Fruit fly (Drosophila melanogaster) whole organism, embryonic: ENCODE measurements around the gene Rpn1.
A peak's percentile ranks its signal among the peaks of the same experiment; 100 is the strongest.

Source experiments
- ATbp ChIP-seq: fragments of 200-800 bp; sonication (Bioruptor generic); optimal IDR thresholded peaks from 2 replicates; lab custom pipeline; 2017; ENCODE audit warnings: missing biosample characterization, mild to moderate bottlenecking, missing genetic modification characterization, missing genetic modification reagents
- Atf-2 ChIP-seq: fragments of 200-800 bp; sonication (Bioruptor generic); optimal IDR thresholded peaks from 2 replicates; lab custom pipeline; 2016; ENCODE audit warnings: missing biosample characterization, missing genetic modification characterization
- Awh ChIP-seq: fragments of 200-800 bp; sonication (Bioruptor generic); IDR thresholded peaks from 2 replicates; pipeline ENCODE4, ENCODE4 v1.3.6; 2022; ENCODE audit warnings: missing biosample characterization, missing genetic modification characterization
- Bteb2 ChIP-seq: fragments of 200-800 bp; sonication (Bioruptor generic); optimal IDR thresholded peaks from 2 replicates; lab custom pipeline; 2016; ENCODE audit warnings: missing biosample characterization, missing genetic modification characterization
- CG10543 ChIP-seq: fragments of 200-800 bp; sonication (Bioruptor generic); optimal IDR thresholded peaks from 3 replicates; lab custom pipeline; 2017; ENCODE audit warnings: missing biosample characterization, mild to moderate bottlenecking, missing genetic modification characterization, moderate library complexity
- CG13624 ChIP-seq: fragments of 200-800 bp; sonication (Bioruptor generic); optimal IDR thresholded peaks from 2 replicates; lab custom pipeline; 2016; ENCODE audit warnings: missing biosample characterization, missing genetic modification characterization
- CG15269 ChIP-seq: fragments of 200-800 bp; sonication (Bioruptor generic); optimal IDR thresholded peaks from 2 replicates; lab custom pipeline; 2018; ENCODE audit warnings: missing biosample characterization, mild to moderate bottlenecking, missing genetic modification characterization, moderate library complexity
- CG1529 ChIP-seq: fragments of 200-800 bp; sonication (Bioruptor generic); optimal IDR thresholded peaks from 3 replicates; lab custom pipeline; 2018; ENCODE audit warnings: missing biosample characterization, missing genetic modification characterization
- CG15696 ChIP-seq: fragments of 200-800 bp; sonication (Bioruptor generic); optimal IDR thresholded peaks from 2 replicates; lab custom pipeline; 2019; ENCODE audit warnings: missing biosample characterization, mild to moderate bottlenecking, missing genetic modification characterization, moderate library complexity
- CG17328 ChIP-seq: fragments of 200-800 bp; sonication (Bioruptor generic); IDR thresholded peaks from 2 replicates; pipeline ENCODE4 v1.3.6; 2022; ENCODE audit warnings: missing biosample characterization, missing genetic modification characterization
- CG17361 ChIP-seq: fragments of 200-800 bp; sonication (Bioruptor generic); IDR thresholded peaks from 3 replicates; pipeline ENCODE4 v1.3.6; 2022; ENCODE audit warnings: missing biosample characterization, missing genetic modification characterization
- CG17912 ChIP-seq: fragments of 200-800 bp; sonication (Bioruptor generic); optimal IDR thresholded peaks from 2 replicates; lab custom pipeline; 2018; ENCODE audit warnings: missing biosample characterization, mild to moderate bottlenecking, missing genetic modification characterization
- CG1792 ChIP-seq: fragments of 200-800 bp; sonication (Bioruptor generic); optimal IDR thresholded peaks from 2 replicates; lab custom pipeline; 2016; ENCODE audit warnings: missing biosample characterization, missing genetic modification characterization
- CG2116 ChIP-seq: fragments of 200-800 bp; sonication (Bioruptor generic); optimal IDR thresholded peaks from 3 replicates; lab custom pipeline; 2018; ENCODE audit warnings: missing biosample characterization, mild to moderate bottlenecking, missing genetic modification characterization
- CG2678 ChIP-seq: fragments of 200-800 bp; sonication (Bioruptor generic); optimal IDR thresholded peaks from 3 replicates; lab custom pipeline; 2019; ENCODE audit warnings: missing biosample characterization, mild to moderate bottlenecking, missing genetic modification characterization, moderate library complexity
- CG30431 ChIP-seq: fragments of 200-800 bp; sonication (Bioruptor generic); optimal IDR thresholded peaks from 2 replicates; lab custom pipeline; 2017; ENCODE audit warnings: missing biosample characterization, missing genetic modification characterization
- CG3065 ChIP-seq: fragments of 200-800 bp; sonication (Bioruptor generic); optimal IDR thresholded peaks from 2 replicates; lab custom pipeline; 2016; ENCODE audit warnings: missing biosample characterization, missing genetic modification characterization
- CG32532 ChIP-seq: fragments of 200-800 bp; sonication (Bioruptor generic); IDR thresholded peaks from 2 replicates; pipeline ENCODE4 v1.3.6; 2022; ENCODE audit warnings: missing biosample characterization, missing genetic modification characterization
- CG34224 ChIP-seq: fragments of 200-800 bp; sonication (Bioruptor generic); IDR thresholded peaks from 3 replicates; pipeline ENCODE4 v1.3.6; 2022; ENCODE audit warnings: missing biosample characterization, missing genetic modification characterization; ENCODE audit not compliant: partially characterized antibody
- CG3838 ChIP-seq: fragments of 200-800 bp; sonication (Bioruptor generic); optimal IDR thresholded peaks from 3 replicates; lab custom pipeline; 2016; ENCODE audit warnings: missing biosample characterization, missing genetic modification characterization
- CG6654 ChIP-seq: fragments of 200-800 bp; sonication (Bioruptor generic); optimal IDR thresholded peaks from 2 replicates; lab custom pipeline; 2017; ENCODE audit warnings: missing biosample characterization, mild to moderate bottlenecking, missing genetic modification characterization
- CG7556 ChIP-seq: fragments of 200-800 bp; sonication (Bioruptor generic); optimal IDR thresholded peaks from 2 replicates; lab custom pipeline; 2017; ENCODE audit warnings: missing biosample characterization, mild to moderate bottlenecking, missing genetic modification characterization
- CG7963 ChIP-seq: fragments of 200-800 bp; sonication (Bioruptor generic); IDR thresholded peaks from 3 replicates; pipeline ENCODE4 v1.3.6; 2022; ENCODE audit warnings: missing biosample characterization, missing genetic modification characterization; ENCODE audit not compliant: partially characterized antibody
- CG8359 ChIP-seq: fragments of 200-800 bp; sonication (Bioruptor generic); optimal IDR thresholded peaks from 2 replicates; lab custom pipeline; 2017; ENCODE audit warnings: missing biosample characterization, mild to moderate bottlenecking, missing genetic modification characterization, borderline replicate concordance
- CG9817 ChIP-seq: fragments of 200-800 bp; sonication (Bioruptor generic); optimal IDR thresholded peaks from 2 replicates; lab custom pipeline; 2018; ENCODE audit warnings: missing biosample characterization, mild to moderate bottlenecking, missing genetic modification characterization, moderate library complexity
- CG9932 ChIP-seq: fragments of 200-800 bp; sonication (Bioruptor generic); IDR thresholded peaks from 2 replicates; pipeline ENCODE4 v1.3.6; 2022; ENCODE audit warnings: missing biosample characterization, missing genetic modification characterization
- Dad ChIP-seq: fragments of 200-800 bp; sonication (Bioruptor generic); optimal IDR thresholded peaks from 3 replicates; lab custom pipeline; 2016; ENCODE audit warnings: missing biosample characterization, missing genetic modification characterization
- Dfd ChIP-seq, 2 experiments: fragments of >200 bp; optimal IDR thresholded peaks; 2 replicates each; lab custom pipeline; 2017; ENCODE audit warnings: missing biosample characterization in 2 of 2, missing genetic modification characterization in 2 of 2
- Dll ChIP-seq: fragments of 200-800 bp; sonication (Bioruptor generic); IDR thresholded peaks from 4 replicates; pipeline ENCODE4 v1.3.6; 2022; ENCODE audit warnings: missing biosample characterization, missing genetic modification characterization; ENCODE audit not compliant: partially characterized antibody
- GATAe ChIP-seq: fragments of 200-800 bp; sonication (Bioruptor generic); conservative IDR thresholded peaks from 2 replicates; pipeline ENCODE4 v1.3.6; 2022; ENCODE audit warnings: missing biosample characterization, missing genetic modification characterization
- HLH4C ChIP-seq: fragments of 200-800 bp; sonication (Bioruptor generic); IDR thresholded peaks from 3 replicates; pipeline ENCODE4 v1.3.6; 2022; ENCODE audit warnings: missing biosample characterization, missing genetic modification characterization; ENCODE audit not compliant: partially characterized antibody
- Hr78 ChIP-seq, 2 experiments: fragments of 200-800 bp in 1 of 2; fragments of >200 bp in 1 of 2; sonication (Bioruptor generic) in 1 of 2; optimal IDR thresholded peaks; 2 replicates each; lab custom pipeline; 2017 to 2019; ENCODE audit warnings: missing biosample characterization in 2 of 2, missing genetic modification characterization in 2 of 2, mild to moderate bottlenecking in 1 of 2, moderate library complexity in 1 of 2
- Oaz ChIP-seq: fragments of 200-800 bp; sonication (Bioruptor generic); IDR thresholded peaks from 2 replicates; pipeline ENCODE4 v1.3.6; 2022; ENCODE audit warnings: missing biosample characterization, missing genetic modification characterization
- Opbp ChIP-seq: fragments of 200-800 bp; sonication (Bioruptor generic); IDR thresholded peaks from 3 replicates; pipeline ENCODE4 v1.3.6; 2022; ENCODE audit warnings: missing biosample characterization, missing genetic modification characterization; ENCODE audit not compliant: partially characterized antibody
- Scr ChIP-seq: fragments of 200-800 bp; sonication (Bioruptor generic); IDR thresholded peaks from 2 replicates; pipeline ENCODE4 v1.3.6; 2022; ENCODE audit warnings: missing biosample characterization, missing genetic modification characterization; ENCODE audit not compliant: partially characterized antibody
- Xrp1 ChIP-seq: fragments of 200-800 bp; sonication (Bioruptor generic); IDR thresholded peaks from 2 replicates; pipeline ENCODE4 v1.3.6; 2022; ENCODE audit warnings: missing biosample characterization, missing genetic modification characterization
- ac ChIP-seq: fragments of 200-800 bp; sonication (Bioruptor generic); optimal IDR thresholded peaks from 3 replicates; lab custom pipeline; 2017; ENCODE audit warnings: missing biosample characterization, mild to moderate bottlenecking, missing genetic modification characterization
- cg ChIP-seq: fragments of 200-800 bp; sonication (Bioruptor generic); optimal IDR thresholded peaks from 3 replicates; lab custom pipeline; 2019; ENCODE audit warnings: missing biosample characterization, mild to moderate bottlenecking, missing genetic modification characterization, moderate library complexity
- corto ChIP-seq: fragments of 200-800 bp; sonication (Bioruptor generic); optimal IDR thresholded peaks from 2 replicates; lab custom pipeline; 2016; ENCODE audit warnings: missing biosample characterization, mild to moderate bottlenecking, missing genetic modification characterization, moderate library complexity
- fd64A ChIP-seq: fragments of 200-800 bp; sonication (Bioruptor generic); optimal IDR thresholded peaks from 3 replicates; lab custom pipeline; 2018; ENCODE audit warnings: missing biosample characterization, mild to moderate bottlenecking, missing genetic modification characterization
- fru ChIP-seq: fragments of >200 bp; optimal IDR thresholded peaks from 2 replicates; lab custom pipeline; 2017
- gcm ChIP-seq: fragments of 200-800 bp; sonication (Bioruptor generic); optimal IDR thresholded peaks from 2 replicates; lab custom pipeline; 2019; ENCODE audit warnings: missing biosample characterization, mild to moderate bottlenecking, missing genetic modification characterization, moderate library complexity
- kni ChIP-seq: fragments of 200-800 bp; sonication (Bioruptor generic); optimal IDR thresholded peaks from 3 replicates; lab custom pipeline; 2017; ENCODE audit warnings: mild to moderate bottlenecking, missing biosample characterization, missing genetic modification reagents, missing genetic modification characterization
- mld ChIP-seq: fragments of 200-800 bp; sonication (Bioruptor generic); IDR thresholded peaks from 3 replicates; pipeline ENCODE4 v1.3.6; 2022; ENCODE audit warnings: missing biosample characterization, missing genetic modification characterization; ENCODE audit not compliant: partially characterized antibody
- nom ChIP-seq: fragments of 200-800 bp; sonication (Bioruptor generic); optimal IDR thresholded peaks from 2 replicates; lab custom pipeline; 2017; ENCODE audit warnings: missing biosample characterization, missing genetic modification characterization, mild to moderate bottlenecking, moderate library complexity, missing genetic modification reagents
- odd ChIP-seq: fragments of 200-800 bp; sonication (Bioruptor generic); optimal IDR thresholded peaks from 2 replicates; lab custom pipeline; 2017; ENCODE audit warnings: missing biosample characterization, mild to moderate bottlenecking, missing genetic modification characterization
- p53 ChIP-seq: fragments of 200-800 bp; sonication (Bioruptor generic); optimal IDR thresholded peaks from 2 replicates; lab custom pipeline; 2016; ENCODE audit warnings: missing biosample characterization, missing genetic modification characterization
- tin ChIP-seq: fragments of 200-800 bp; sonication (Bioruptor generic); optimal IDR thresholded peaks from 3 replicates; lab custom pipeline; 2016; ENCODE audit warnings: missing biosample characterization, missing genetic modification characterization
- tio ChIP-seq: fragments of 200-800 bp; sonication (Bioruptor generic); optimal IDR thresholded peaks from 2 replicates; lab custom pipeline; 2017; ENCODE audit warnings: missing biosample characterization, missing genetic modification characterization, inconsistent platforms
- trem ChIP-seq: fragments of 200-800 bp; optimal IDR thresholded peaks from 3 replicates; lab custom pipeline; 2019; ENCODE audit warnings: missing biosample characterization, mild to moderate bottlenecking, missing genetic modification characterization, moderate library complexity
- yki ChIP-seq: fragments of >200 bp; optimal IDR thresholded peaks from 3 replicates; lab custom pipeline; 2018

The Rpn1 gene

dm6 chr3L:19895556-19895995, 19.3 kb upstream of the Rpn1 start (continued):
- TF ChIP-seq CG34224 (GFP tag; lab: Robert Waterston, UW): peak; percentile 56; the same call in 2 of the 3 replicates
- TF ChIP-seq Oaz (GFP tag; lab: Robert Waterston, UW): no peak
- peak; percentile 42; the same call in 1 of the 3 replicates for TF ChIP-seq HLH4C (GFP tag; lab: Robert Waterston, UW)
- TF ChIP-seq CG13624: no peak
- peak; percentile 36 for TF ChIP-seq CG10543 (GFP tag; lab: Kevin White, UChicago)
- TF ChIP-seq trem: no peak
- TF ChIP-seq CG2116 (GFP tag; lab: Kevin White, UChicago): peak; percentile 11
- no peak for TF ChIP-seq CG3065 (GFP tag; lab: Kevin White, UChicago)
- no peak for TF ChIP-seq CG3838 (GFP tag; lab: Kevin White, UChicago)
- TF ChIP-seq CG8359: no peak
- TF ChIP-seq CG17328: no peak
- no peak for TF ChIP-seq Opbp
- no peak for TF ChIP-seq GATAe (GFP tag; lab: Robert Waterston, UW)
- no peak for TF ChIP-seq tio
- no peak for TF ChIP-seq yki (lab: Kevin White, UChicago)
- TF ChIP-seq gcm: no peak
- TF ChIP-seq CG17361: no peak
- TF ChIP-seq CG32532 (GFP tag; lab: Robert Waterston, UW): peak; percentile 59; the same call in 1 of the 2 replicates
- no peak for TF ChIP-seq CG17912 (GFP tag; lab: Kevin White, UChicago)
- no peak for TF ChIP-seq p53 (GFP tag; lab: Kevin White, UChicago)
- no peak for TF ChIP-seq CG15269 (tag; lab: Kevin White, UChicago)
- TF ChIP-seq CG1792: no peak
- no peak for TF ChIP-seq fd64A (GFP tag; lab: Kevin White, UChicago)
- TF ChIP-seq corto (GFP tag; lab: Kevin White, UChicago): no peak
- TF ChIP-seq CG7556 (GFP tag; lab: Kevin White, UChicago): no peak
- TF ChIP-seq Dfd (GFP tag; optimal IDR thresholded peaks at IDR 0.05; lab: Kevin White, UChicago): no peak
- no peak for TF ChIP-seq Bteb2
- TF ChIP-seq Scr (GFP tag; lab: Robert Waterston, UW): peak; percentile 19; the same call in 1 of the 2 replicates
- TF ChIP-seq Xrp1: no peak
- no peak for TF ChIP-seq ATbp
- TF ChIP-seq Awh (GFP tag; lab: Robert Waterston, UW): no peak
- no peak for TF ChIP-seq CG9932 (GFP tag; lab: Robert Waterston, UW)
- TF ChIP-seq odd (GFP tag; lab: Kevin White, UChicago): no peak
- no peak for TF ChIP-seq CG15696 (tag; lab: Kevin White, UChicago)
- TF ChIP-seq Dll (GFP tag; lab: Robert Waterston, UW): no peak
- no peak for TF ChIP-seq tin (GFP tag; lab: Kevin White, UChicago)
- peak; percentile 91 for TF ChIP-seq cg (GFP tag; lab: Kevin White, UChicago)
- no peak for TF ChIP-seq CG9817
- no peak for TF ChIP-seq CG6654 (GFP tag; lab: Kevin White, UChicago)
- TF ChIP-seq fru (lab: Kevin White, UChicago): peak; percentile 10
- TF ChIP-seq kni (GFP tag; lab: Kevin White, UChicago): peak; percentile 71
- TF ChIP-seq Hr78 (GFP tag; optimal IDR thresholded peaks at IDR 0.05; lab: Kevin White, UChicago): peak in 1 of 2 experiments; percentile 92
- peak; percentile 34 for TF ChIP-seq ac (GFP tag; lab: Kevin White, UChicago)
- TF ChIP-seq mld: no peak
- TF ChIP-seq CG1529 (GFP tag; lab: Kevin White, UChicago): no peak
- TF ChIP-seq Atf-2: no peak
- TF ChIP-seq CG7963 (GFP tag; lab: Robert Waterston, UW): no peak
- TF ChIP-seq CG2678 (tag; lab: Kevin White, UChicago): no peak
- TF ChIP-seq CG30431 (GFP tag; lab: Kevin White, UChicago): no peak
- no peak for TF ChIP-seq Dad (GFP tag; lab: Kevin White, UChicago)
- peak; percentile 47 for TF ChIP-seq nom (GFP tag; lab: Kevin White, UChicago)
